Worm (Caenorhabditis elegans): ENCODE results near the gene K06B4.15.

- TF ChIP-seq med-1 (GFP tag; optimal IDR thresholded peaks at IDR 0.05; ENCODE audit: insufficient read depth): no peak
- TF ChIP-seq flt-1 (GFP tag; IDR thresholded peaks at IDR 0.05): no peak
- no peak for TF ChIP-seq T22C8.4 (GFP tag; IDR thresholded peaks at IDR 0.05)
- TF ChIP-seq ref-1 (GFP tag; conservative IDR thresholded peaks at IDR 0.05): no peak
- no peak for TF ChIP-seq ztf-23 (GFP tag; IDR thresholded peaks at IDR 0.05)
- TF ChIP-seq klf-2 (GFP tag; conservative IDR thresholded peaks at IDR 0.05): no peak
These were observed 40.7 kb upstream of the K06B4.15 start, which contains the start of gene str-248 for ce11 chrV:15629543-15629942.

Measured in whole organism, midembryonic.